Worm (Caenorhabditis elegans) whole organism, L4 larva: ENCODE results near the gene tat-4.

ENCODE experiments used
- dmd-6 ChIP-seq: fragments of 200-800 bp; sonication (Bioruptor generic); IDR thresholded peaks from 2 replicates; pipeline ENCODE4 v1.3.6; 2022; ENCODE audit warnings: missing genetic modification reagents, missing genetic modification characterization, missing compliant biosample characterization
- fos-1 ChIP-seq: fragments of 150-350 bp; optimal IDR thresholded peaks from 2 replicates; lab custom pipeline; 2014; ENCODE audit warnings: missing biosample characterization, missing genetic modification characterization
- nhr-28 ChIP-seq: fragments of 150-350 bp; optimal IDR thresholded peaks from 2 replicates; lab custom pipeline; 2014; ENCODE audit warnings: missing biosample characterization, missing genetic modification characterization
- snpc-4 ChIP-seq: fragments of 150-350 bp; optimal IDR thresholded peaks from 2 replicates; lab custom pipeline; 2014; ENCODE audit warnings: missing biosample characterization, missing genetic modification characterization
- zag-1 ChIP-seq: fragments of 150-350 bp; optimal IDR thresholded peaks from 2 replicates; lab custom pipeline; 2014; ENCODE audit warnings: missing biosample characterization, missing genetic modification characterization

DNA sequence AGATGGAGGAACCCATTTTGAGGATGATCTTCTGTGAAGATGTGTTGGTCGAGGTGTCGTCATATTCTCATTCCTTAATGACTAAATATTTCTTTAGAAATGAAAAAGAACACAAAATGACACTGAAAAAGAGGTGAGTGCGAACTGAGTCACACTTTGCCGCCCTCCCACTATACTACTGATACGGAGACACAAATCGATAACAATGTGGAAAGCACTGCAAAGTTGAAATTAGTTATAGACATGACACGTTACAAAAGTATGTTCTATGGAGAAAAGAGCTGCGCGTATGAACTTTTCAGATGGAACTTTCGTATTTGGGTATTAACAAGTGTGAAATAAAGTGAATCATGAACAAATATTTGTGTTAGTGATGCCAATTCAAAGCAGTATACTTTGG, at the start of gene tat-4:
- TF ChIP-seq nhr-28 (tag; lab: Kevin White, UChicago) (peak; percentile 81), snpc-4 (tag; lab: Kevin White, UChicago) (no peak), fos-1 (no peak), dmd-6 (no peak), zag-1 (tag; lab: Kevin White, UChicago) (no peak)
